Fruit fly (Drosophila melanogaster) S2 (cell line): ENCODE results near the gene NimC3.

Experiments used
- CG8478 ChIP-seq: fragments of >200 bp; optimal IDR thresholded peaks from 2 replicates; lab custom pipeline; 2018
- CTCF ChIP-seq, 2 experiments: fragments of >200 bp; optimal IDR thresholded peaks; 2 replicates each; lab custom pipeline; 2018

DNA sequence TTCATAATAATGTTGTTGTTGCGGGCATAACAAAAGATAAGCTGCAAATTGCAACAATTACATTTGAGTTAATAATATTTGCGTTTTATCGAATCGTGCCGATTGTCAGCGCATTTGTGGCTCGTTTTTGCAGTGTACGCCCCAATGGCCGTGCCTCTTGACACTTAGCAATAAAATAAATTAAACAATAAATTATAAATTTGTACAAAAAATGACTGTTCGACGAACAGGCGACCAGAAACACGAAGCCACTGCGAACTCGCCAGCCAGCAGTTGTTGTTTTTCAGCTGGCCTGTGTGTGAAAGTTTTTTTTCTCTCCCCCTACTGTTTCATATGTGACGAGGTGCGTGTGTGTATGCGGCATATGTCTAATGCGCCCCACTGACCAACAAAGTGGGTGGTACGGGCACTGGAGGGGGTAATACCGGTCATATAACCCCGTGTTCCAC, 5.5 kb upstream of the NimC3 start:
- TF ChIP-seq CG8478, result no peak
- no peak for TF ChIP-seq CTCF (optimal IDR thresholded peaks at IDR 0.05; lab: Kevin White, UChicago)
